Worm (Caenorhabditis elegans) whole organism, L3 larva: ENCODE data around the gene pst-1.

Experiments
- R02D3.7 ChIP-seq: fragments of 150-350 bp; optimal IDR thresholded peaks from 2 replicates; lab custom pipeline; 2014; ENCODE audit warnings: missing biosample characterization, missing genetic modification characterization
- ZK546.5 ChIP-seq: sonication (generic microtip); optimal IDR thresholded peaks from 2 replicates; lab custom pipeline; 2017; ENCODE audit warnings: missing biosample characterization, missing genetic modification characterization
- aly-2 ChIP-seq: fragments of 150-350 bp; optimal IDR thresholded peaks from 2 replicates; lab custom pipeline; 2014; ENCODE audit warnings: missing biosample characterization, missing genetic modification characterization
- ama-1 ChIP-seq: fragments of 150-350 bp; optimal IDR thresholded peaks from 2 replicates; lab custom pipeline; 2018
- ceh-16 ChIP-seq: sonication (generic microtip); optimal IDR thresholded peaks from 2 replicates; lab custom pipeline; 2017; ENCODE audit warnings: missing biosample characterization, missing genetic modification characterization
- ceh-28 ChIP-seq: fragments of 150-350 bp; optimal IDR thresholded peaks from 2 replicates; lab custom pipeline; 2014; ENCODE audit warnings: missing biosample characterization, missing genetic modification reagents, missing genetic modification characterization
- ceh-82 ChIP-seq: fragments of 150-350 bp; optimal IDR thresholded peaks from 2 replicates; lab custom pipeline; 2014; ENCODE audit warnings: missing biosample characterization, missing genetic modification characterization
- ceh-9 ChIP-seq: sonication (generic microtip); optimal IDR thresholded peaks from 2 replicates; lab custom pipeline; 2018; ENCODE audit warnings: missing biosample characterization, missing genetic modification characterization
- daf-12 ChIP-seq: fragments of 150-350 bp; optimal IDR thresholded peaks from 2 replicates; lab custom pipeline; 2014; ENCODE audit warnings: missing biosample characterization, missing genetic modification reagents, missing genetic modification characterization
- egl-27 ChIP-seq: sonication (generic microtip); optimal IDR thresholded peaks from 4 replicates; lab custom pipeline; 2017; ENCODE audit warnings: missing biosample characterization, missing genetic modification reagents, missing genetic modification characterization
- egl-5 ChIP-seq: fragments of 150-350 bp; optimal IDR thresholded peaks from 2 replicates; lab custom pipeline; 2017; ENCODE audit warnings: missing biosample characterization, missing genetic modification reagents, missing genetic modification characterization, inconsistent platforms
- elt-1 ChIP-seq: fragments of 150-350 bp; optimal IDR thresholded peaks from 2 replicates; lab custom pipeline; 2014; ENCODE audit warnings: missing biosample characterization, missing genetic modification characterization
- elt-2 ChIP-seq: sonication (generic microtip); optimal IDR thresholded peaks from 2 replicates; lab custom pipeline; 2016; ENCODE audit warnings: missing genetic modification reagents, mild to moderate bottlenecking, missing genetic modification characterization, missing compliant biosample characterization
- elt-3 ChIP-seq, 3 experiments: fragments of 150-350 bp in 1 of 3; sonication (generic microtip) in 2 of 3; optimal IDR thresholded peaks; 2 replicates in 2 of 3; 4 replicates in 1 of 3; lab custom pipeline; 2014 to 2017; ENCODE audit warnings: missing biosample characterization in 3 of 3, missing genetic modification characterization in 3 of 3
- eor-1 ChIP-seq, 2 experiments: fragments of 150-350 bp; optimal IDR thresholded peaks; 2 replicates each; lab custom pipeline; 2014 to 2018; ENCODE audit warnings: missing biosample characterization in 2 of 2, missing genetic modification characterization in 2 of 2
- fkh-10 ChIP-seq: sonication (generic microtip); optimal IDR thresholded peaks from 2 replicates; lab custom pipeline; 2017; ENCODE audit warnings: missing biosample characterization, missing genetic modification reagents, missing genetic modification characterization
- fkh-2 ChIP-seq: fragments of 150-350 bp; optimal IDR thresholded peaks from 2 replicates; lab custom pipeline; 2014; ENCODE audit warnings: missing biosample characterization, missing genetic modification reagents, missing genetic modification characterization
- fos-1 ChIP-seq: fragments of 150-350 bp; optimal IDR thresholded peaks from 2 replicates; lab custom pipeline; 2014; ENCODE audit warnings: missing biosample characterization, missing genetic modification characterization
- hmg-11 ChIP-seq: sonication (generic microtip); optimal IDR thresholded peaks from 2 replicates; lab custom pipeline; 2016; ENCODE audit warnings: missing genetic modification characterization, missing compliant biosample characterization
- jun-1 ChIP-seq: fragments of 150-350 bp; optimal IDR thresholded peaks from 2 replicates; lab custom pipeline; 2014; ENCODE audit warnings: missing biosample characterization, missing genetic modification reagents, missing genetic modification characterization
- lin-15B ChIP-seq: fragments of 150-350 bp; optimal IDR thresholded peaks from 2 replicates; lab custom pipeline; 2014; ENCODE audit warnings: missing biosample characterization, missing genetic modification characterization
- lin-39 ChIP-seq: fragments of 150-350 bp; optimal IDR thresholded peaks from 2 replicates; lab custom pipeline; 2018; ENCODE audit warnings: missing biosample characterization, missing genetic modification reagents, missing genetic modification characterization
- lsy-12 ChIP-seq: sonication (generic microtip); optimal IDR thresholded peaks from 2 replicates; lab custom pipeline; 2016; ENCODE audit warnings: mild to moderate bottlenecking, missing genetic modification characterization, missing compliant biosample characterization
- mdl-1 ChIP-seq: fragments of 150-350 bp; optimal IDR thresholded peaks from 2 replicates; lab custom pipeline; 2014; ENCODE audit warnings: missing biosample characterization, missing genetic modification characterization
- mml-1 ChIP-seq: fragments of 150-350 bp; sonication (generic microtip); optimal IDR thresholded peaks from 3 replicates; lab custom pipeline; 2014; ENCODE audit warnings: missing biosample characterization, missing genetic modification characterization
- nfya-1 ChIP-seq: sonication (generic microtip); optimal IDR thresholded peaks from 2 replicates; lab custom pipeline; 2017; ENCODE audit warnings: missing genetic modification characterization, mild to moderate bottlenecking, missing compliant biosample characterization, antibody characterized with exemption, moderate library complexity; ENCODE audit not compliant: insufficient read depth
- nhr-11 ChIP-seq: fragments of 150-350 bp; optimal IDR thresholded peaks from 2 replicates; lab custom pipeline; 2014; ENCODE audit warnings: missing biosample characterization, missing genetic modification characterization
- nhr-12 ChIP-seq: fragments of 150-350 bp; optimal IDR thresholded peaks from 2 replicates; lab custom pipeline; 2014; ENCODE audit warnings: missing biosample characterization, missing genetic modification characterization
- nhr-23 ChIP-seq: fragments of 150-350 bp; optimal IDR thresholded peaks from 2 replicates; lab custom pipeline; 2014; ENCODE audit warnings: missing biosample characterization, missing genetic modification reagents, missing genetic modification characterization
- nhr-237 ChIP-seq: fragments of 150-350 bp; optimal IDR thresholded peaks from 2 replicates; lab custom pipeline; 2014; ENCODE audit warnings: missing biosample characterization, missing genetic modification characterization
- nhr-25 ChIP-seq: sonication (generic microtip); optimal IDR thresholded peaks from 2 replicates; lab custom pipeline; 2017; ENCODE audit warnings: missing biosample characterization, missing genetic modification characterization
- nhr-28 ChIP-seq: fragments of 150-350 bp; optimal IDR thresholded peaks from 2 replicates; lab custom pipeline; 2014; ENCODE audit warnings: missing biosample characterization, missing genetic modification characterization
- nhr-43 ChIP-seq: sonication (generic microtip); optimal IDR thresholded peaks from 2 replicates; lab custom pipeline; 2016; ENCODE audit warnings: mild to moderate bottlenecking, missing genetic modification characterization, missing compliant biosample characterization; ENCODE audit not compliant: poor library complexity, severe bottlenecking
- nhr-67 ChIP-seq: fragments of 150-350 bp; optimal IDR thresholded peaks from 2 replicates; lab custom pipeline; 2014; ENCODE audit warnings: missing biosample characterization, missing genetic modification characterization
- nhr-76 ChIP-seq: fragments of 150-350 bp; sonication (generic microtip); optimal IDR thresholded peaks from 5 replicates; lab custom pipeline; 2014; ENCODE audit warnings: missing biosample characterization, missing genetic modification characterization
- nhr-77 ChIP-seq: fragments of 150-350 bp; optimal IDR thresholded peaks from 2 replicates; lab custom pipeline; 2014; ENCODE audit warnings: missing biosample characterization, missing genetic modification characterization
- pha-4 ChIP-seq: fragments of 150-350 bp; optimal IDR thresholded peaks from 2 replicates; lab custom pipeline; 2014; ENCODE audit warnings: missing biosample characterization, missing genetic modification reagents, missing genetic modification characterization
- pqm-1 ChIP-seq: fragments of 150-350 bp; optimal IDR thresholded peaks from 2 replicates; lab custom pipeline; 2017; ENCODE audit warnings: missing biosample characterization, missing genetic modification characterization, inconsistent platforms
- sea-2 ChIP-seq: fragments of 150-350 bp; sonication (generic microtip); optimal IDR thresholded peaks from 4 replicates; lab custom pipeline; 2014; ENCODE audit warnings: missing biosample characterization, missing genetic modification reagents, missing genetic modification characterization
- skn-1 ChIP-seq: fragments of 150-350 bp; optimal IDR thresholded peaks from 2 replicates; lab custom pipeline; 2014; ENCODE audit warnings: missing biosample characterization, missing genetic modification characterization
- snpc-4 ChIP-seq: fragments of 150-350 bp; optimal IDR thresholded peaks from 2 replicates; lab custom pipeline; 2014; ENCODE audit warnings: missing biosample characterization, missing genetic modification characterization
- tbx-2 ChIP-seq: sonication (generic microtip); optimal IDR thresholded peaks from 2 replicates; lab custom pipeline; 2016; ENCODE audit warnings: mild to moderate bottlenecking, missing genetic modification characterization, missing compliant biosample characterization
- unc-39 ChIP-seq: sonication (generic microtip); optimal IDR thresholded peaks from 4 replicates; lab custom pipeline; 2017; ENCODE audit warnings: missing biosample characterization, missing genetic modification characterization
- unc-62 ChIP-seq: fragments of 150-350 bp; sonication (generic microtip); optimal IDR thresholded peaks from 4 replicates; lab custom pipeline; 2014; ENCODE audit warnings: missing biosample characterization, missing genetic modification reagents, missing genetic modification characterization
- zag-1 ChIP-seq: fragments of 150-350 bp; optimal IDR thresholded peaks from 2 replicates; lab custom pipeline; 2014; ENCODE audit warnings: missing biosample characterization, missing genetic modification characterization
- ztf-11 ChIP-seq: fragments of 150-350 bp; optimal IDR thresholded peaks from 2 replicates; lab custom pipeline; 2014; ENCODE audit warnings: missing biosample characterization, missing genetic modification characterization
- ztf-4 ChIP-seq: fragments of 150-350 bp; optimal IDR thresholded peaks from 2 replicates; lab custom pipeline; 2014; ENCODE audit warnings: missing biosample characterization, missing genetic modification characterization

pst-1 gene

ce11 chrV:5995598-5995997 lies 52.3 kb downstream of the pst-1 start:
- TF ChIP-seq egl-5 (tag; lab: Kevin White, UChicago) (peak; percentile 33), nhr-12 (tag; lab: Kevin White, UChicago) (no peak), nfya-1 (tag; lab: Kevin White, UChicago) (peak; percentile 2), lin-39 (tag; lab: Kevin White, UChicago) (peak; percentile 33)

DNA sequence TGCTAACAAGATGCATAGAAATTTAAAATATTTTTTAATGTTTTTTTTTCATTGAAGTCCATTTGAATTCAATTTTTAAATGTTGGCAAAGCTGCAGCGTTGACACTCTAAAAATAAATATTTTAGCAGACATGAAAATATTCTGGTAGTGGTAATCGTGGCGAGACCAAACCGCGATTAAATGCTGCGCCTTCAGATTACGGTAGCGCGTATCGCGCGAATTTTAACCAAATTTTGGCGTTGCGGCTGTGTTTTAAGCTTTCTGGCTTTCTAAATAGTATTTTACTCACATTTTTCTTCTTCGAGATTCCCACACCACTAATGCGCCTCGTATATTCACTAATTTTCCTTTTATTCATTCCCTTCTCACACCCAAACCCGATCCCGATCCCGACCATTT lies 52.8 kb downstream of the pst-1 start, which contains the start of gene cpg-4:
TSS of gene cpg-4 (plus strand) at position 303 of the 400 bp plus-strand sequence.
- TF ChIP-seq elt-3 (tag; optimal IDR thresholded peaks at IDR 0.05; lab: Kevin White, UChicago) (no peak), nhr-77 (tag; lab: Kevin White, UChicago) (no peak), aly-2 (tag; lab: Kevin White, UChicago) (no peak), nhr-43 (tag; lab: Kevin White, UChicago) (no peak), pqm-1 (tag; lab: Kevin White, UChicago) (no peak), lsy-12 (tag; lab: Kevin White, UChicago) (no peak), nhr-23 (tag; lab: Kevin White, UChicago) (no peak), ZK546.5 (tag; lab: Kevin White, UChicago) (no peak), fos-1 (no peak)

ce11 chrV:6000368-6000802 lies 57.1 kb downstream of the pst-1 start:
- TF ChIP-seq ceh-28 (tag; lab: Kevin White, UChicago): peak; percentile 94
- TF ChIP-seq nhr-25 (tag; lab: Kevin White, UChicago): peak; percentile 98
- peak; percentile 97 for TF ChIP-seq hmg-11
- no peak for TF ChIP-seq aly-2 (tag; lab: Kevin White, UChicago)
- TF ChIP-seq ztf-4 (tag; lab: Kevin White, UChicago): peak; percentile 68
- peak; percentile 98 for TF ChIP-seq elt-2 (tag; lab: Kevin White, UChicago)
- no peak for TF ChIP-seq zag-1
- TF ChIP-seq ztf-11 (tag; lab: Kevin White, UChicago): no peak
- peak; percentile 96 for TF ChIP-seq egl-27 (tag; lab: Kevin White, UChicago)
- peak; percentile 93 for TF ChIP-seq lin-39 (tag; lab: Kevin White, UChicago)
- TF ChIP-seq fkh-10 (GFP tag; lab: Kevin White, UChicago): no peak
- TF ChIP-seq mdl-1 (tag; lab: Kevin White, UChicago): peak; percentile 85
- TF ChIP-seq sea-2: no peak
- no peak for TF ChIP-seq eor-1 (tag; optimal IDR thresholded peaks at IDR 0.05; lab: Kevin White, UChicago)
- TF ChIP-seq nhr-28 (tag; lab: Kevin White, UChicago): peak; percentile 20
- TF ChIP-seq ceh-9 (tag; lab: Kevin White, UChicago): no peak
- TF ChIP-seq elt-1 (tag; lab: Kevin White, UChicago): peak; percentile 41
- TF ChIP-seq pqm-1 (tag; lab: Kevin White, UChicago): peak; percentile 90
- TF ChIP-seq daf-12 (tag; lab: Kevin White, UChicago): no peak
- no peak for TF ChIP-seq ceh-16 (tag; lab: Kevin White, UChicago)
- peak; percentile 73 for TF ChIP-seq egl-5 (tag; lab: Kevin White, UChicago)
- peak; percentile 21 for TF ChIP-seq unc-39
- TF ChIP-seq lsy-12 (tag; lab: Kevin White, UChicago): peak; percentile 94
- peak; percentile 91 for TF ChIP-seq skn-1 (tag; lab: Kevin White, UChicago)
- TF ChIP-seq nhr-23 (tag; lab: Kevin White, UChicago): peak; percentile 97
- peak in 1 of 3 experiments; percentile 82 for TF ChIP-seq elt-3 (tag; optimal IDR thresholded peaks at IDR 0.05; lab: Kevin White, UChicago)
- peak; percentile 61 for TF ChIP-seq snpc-4 (tag; lab: Kevin White, UChicago)
- TF ChIP-seq ZK546.5 (tag; lab: Kevin White, UChicago): no peak
- peak; percentile 91 for TF ChIP-seq nfya-1 (tag; lab: Kevin White, UChicago)
- peak; percentile 23 for TF ChIP-seq ama-1
- no peak for TF ChIP-seq fos-1
- TF ChIP-seq jun-1: peak; percentile 99
- peak; percentile 41 for TF ChIP-seq R02D3.7
- peak; percentile 94 for TF ChIP-seq nhr-43 (tag; lab: Kevin White, UChicago)
- TF ChIP-seq mml-1 (tag; lab: Kevin White, UChicago): no peak
- TF ChIP-seq fkh-2 (tag; lab: Kevin White, UChicago): no peak
- TF ChIP-seq nhr-12 (tag; lab: Kevin White, UChicago): no peak
- peak; percentile 72 for TF ChIP-seq unc-62 (GFP tag; lab: Kevin White, UChicago)
- peak; percentile 95 for TF ChIP-seq pha-4 (tag; lab: Kevin White, UChicago)
- TF ChIP-seq ceh-82: no peak
- no peak for TF ChIP-seq nhr-237 (tag; lab: Kevin White, UChicago)
- TF ChIP-seq nhr-76: peak; percentile 61
- peak; percentile 87 for TF ChIP-seq nhr-11 (tag; lab: Kevin White, UChicago)
- no peak for TF ChIP-seq nhr-67 (tag; lab: Kevin White, UChicago)
- peak; percentile 80 for TF ChIP-seq nhr-77 (tag; lab: Kevin White, UChicago)
- peak; percentile 89 for TF ChIP-seq tbx-2 (tag; lab: Kevin White, UChicago)
- TF ChIP-seq lin-15B: peak; percentile 56
